Fruit fly (Drosophila melanogaster) whole organism, embryonic: Measurements from ENCODE around the gene dgt2.

ENCODE experiments used
- Bteb2 ChIP-seq: fragments of 200-800 bp; sonication (Bioruptor generic); optimal IDR thresholded peaks from 2 replicates; lab custom pipeline; 2016; ENCODE audit warnings: missing biosample characterization, missing genetic modification characterization
- CG10431 ChIP-seq: fragments of 200-800 bp; sonication (Bioruptor generic); optimal IDR thresholded peaks from 3 replicates; lab custom pipeline; 2018; ENCODE audit warnings: missing biosample characterization, mild to moderate bottlenecking, missing genetic modification characterization
- CG10979 ChIP-seq: fragments of 200-800 bp; sonication (Bioruptor generic); optimal IDR thresholded peaks from 2 replicates; lab custom pipeline; 2018; ENCODE audit warnings: missing biosample characterization, mild to moderate bottlenecking, missing genetic modification characterization, moderate library complexity
- CG12104 ChIP-seq: fragments of 200-800 bp; sonication (Bioruptor generic); optimal IDR thresholded peaks from 3 replicates; lab custom pipeline; 2016; ENCODE audit warnings: missing biosample characterization, missing genetic modification characterization
- CG12299 ChIP-seq: fragments of 200-800 bp; sonication (Bioruptor generic); optimal IDR thresholded peaks from 2 replicates; lab custom pipeline; 2018; ENCODE audit warnings: missing biosample characterization, mild to moderate bottlenecking, missing genetic modification characterization
- CG1529 ChIP-seq: fragments of 200-800 bp; sonication (Bioruptor generic); optimal IDR thresholded peaks from 3 replicates; lab custom pipeline; 2018; ENCODE audit warnings: missing biosample characterization, missing genetic modification characterization
- CG1603 ChIP-seq: fragments of 200-800 bp; sonication (Bioruptor generic); optimal IDR thresholded peaks from 2 replicates; lab custom pipeline; 2019; ENCODE audit warnings: missing biosample characterization, mild to moderate bottlenecking, missing genetic modification characterization, moderate library complexity
- CG18619 ChIP-seq: fragments of 200-800 bp; sonication (Bioruptor generic); optimal IDR thresholded peaks from 3 replicates; lab custom pipeline; 2017; ENCODE audit warnings: missing biosample characterization, mild to moderate bottlenecking, missing genetic modification characterization
- CG31224 ChIP-seq: fragments of 200-800 bp; sonication (Bioruptor generic); IDR thresholded peaks from 2 replicates; pipeline ENCODE4 v1.3.6; 2022; ENCODE audit warnings: missing biosample characterization, missing genetic modification characterization
- CG32772 ChIP-seq: fragments of 200-800 bp; sonication (Bioruptor generic); IDR thresholded peaks from 2 replicates; pipeline ENCODE4 v1.3.6; 2022; ENCODE audit warnings: missing biosample characterization, missing genetic modification characterization
- CG4424 ChIP-seq: fragments of 200-800 bp; sonication (Bioruptor generic); optimal IDR thresholded peaks from 3 replicates; lab custom pipeline; 2016; ENCODE audit warnings: missing biosample characterization, missing genetic modification characterization
- CG4707 ChIP-seq: fragments of 200-800 bp; sonication (Bioruptor generic); optimal IDR thresholded peaks from 2 replicates; lab custom pipeline; 2018; ENCODE audit warnings: missing biosample characterization, mild to moderate bottlenecking, missing genetic modification characterization, moderate library complexity
- CG4854 ChIP-seq: fragments of 200-800 bp; sonication (Bioruptor generic); optimal IDR thresholded peaks from 2 replicates; lab custom pipeline; 2016; ENCODE audit warnings: missing biosample characterization, missing genetic modification characterization, inconsistent platforms
- CG6175 ChIP-seq: fragments of 200-800 bp; sonication (Bioruptor generic); IDR thresholded peaks from 3 replicates; pipeline ENCODE4 v1.3.6; 2022; ENCODE audit warnings: missing biosample characterization, missing genetic modification characterization
- CG6689 ChIP-seq: fragments of 200-800 bp; sonication (Bioruptor generic); IDR thresholded peaks from 2 replicates; pipeline ENCODE4 v1.3.6; 2022; ENCODE audit warnings: missing biosample characterization, missing genetic modification characterization
- Ets65A ChIP-seq: fragments of 200-800 bp; sonication (Bioruptor generic); peaks from one replicate; lab custom pipeline; 2016; ENCODE audit warnings: missing biosample characterization, missing genetic modification characterization
- H2.0 ChIP-seq: fragments of 200-800 bp; sonication (Bioruptor generic); IDR thresholded peaks from 2 replicates; pipeline ENCODE4 v1.3.6; 2022; ENCODE audit warnings: missing biosample characterization, missing genetic modification characterization
- HmgD ChIP-seq: fragments of 200-800 bp; sonication (Bioruptor generic); optimal IDR thresholded peaks from 3 replicates; lab custom pipeline; 2016; ENCODE audit warnings: missing biosample characterization, missing genetic modification characterization
- Hmx ChIP-seq: fragments of 200-800 bp; sonication (Bioruptor generic); optimal IDR thresholded peaks from 2 replicates; lab custom pipeline; 2016; ENCODE audit warnings: missing biosample characterization, missing genetic modification characterization
- Hr3 ChIP-seq: fragments of 200-800 bp; sonication (Bioruptor generic); optimal IDR thresholded peaks from 3 replicates; lab custom pipeline; 2016; ENCODE audit warnings: missing biosample characterization, missing genetic modification characterization
- Mad ChIP-seq: fragments of 200-800 bp; sonication (Bioruptor generic); optimal IDR thresholded peaks from 2 replicates; lab custom pipeline; 2016; ENCODE audit warnings: missing biosample characterization, missing genetic modification characterization
- Max ChIP-seq: fragments of 200-800 bp; sonication (Bioruptor generic); optimal IDR thresholded peaks from 2 replicates; lab custom pipeline; 2016; ENCODE audit warnings: missing biosample characterization, mild to moderate bottlenecking, missing genetic modification characterization
- NFAT ChIP-seq: fragments of 200-800 bp; sonication (Bioruptor generic); IDR thresholded peaks from 2 replicates; pipeline ENCODE4 v1.3.6; 2022; ENCODE audit warnings: missing biosample characterization, missing genetic modification characterization
- NK7.1 ChIP-seq: fragments of 200-800 bp; sonication (Bioruptor generic); optimal IDR thresholded peaks from 3 replicates; lab custom pipeline; 2016; ENCODE audit warnings: missing biosample characterization, missing genetic modification characterization
- Ptx1 ChIP-seq: fragments of 200-800 bp; sonication (Bioruptor generic); IDR thresholded peaks from 2 replicates; pipeline ENCODE4 v1.3.6; 2022; ENCODE audit warnings: missing biosample characterization, missing genetic modification characterization
- Sry-β ChIP-seq: fragments of 200-800 bp; sonication (Bioruptor generic); optimal IDR thresholded peaks from 2 replicates; lab custom pipeline; 2018; ENCODE audit warnings: missing biosample characterization, mild to moderate bottlenecking, missing genetic modification characterization, moderate library complexity
- Usf ChIP-seq: fragments of 200-800 bp; sonication (Bioruptor generic); optimal IDR thresholded peaks from 2 replicates; lab custom pipeline; 2017; ENCODE audit warnings: missing genotype, missing biosample characterization, missing genetic modification characterization
- az2 ChIP-seq: fragments of 200-800 bp; sonication (Bioruptor generic); optimal IDR thresholded peaks from 3 replicates; lab custom pipeline; 2016; ENCODE audit warnings: missing biosample characterization, missing genetic modification characterization
- caup ChIP-seq: fragments of 200-800 bp; sonication (Bioruptor generic); optimal IDR thresholded peaks from 3 replicates; lab custom pipeline; 2017; ENCODE audit warnings: missing biosample characterization, mild to moderate bottlenecking, missing genetic modification characterization, moderate library complexity; ENCODE audit not compliant: severe bottlenecking
- crol ChIP-seq: fragments of 200-800 bp; sonication (Bioruptor generic); IDR thresholded peaks from 2 replicates; pipeline ENCODE4 v1.3.6; 2022; ENCODE audit warnings: missing biosample characterization, missing genetic modification characterization
- dati ChIP-seq: fragments of 200-800 bp; sonication (Bioruptor generic); IDR thresholded peaks from 2 replicates; pipeline ENCODE4 v1.3.6; 2022; ENCODE audit warnings: missing biosample characterization, missing genetic modification characterization
- exex ChIP-seq: fragments of 200-800 bp; sonication (Bioruptor generic); optimal IDR thresholded peaks from 4 replicates; lab custom pipeline; 2018; ENCODE audit warnings: missing biosample characterization, mild to moderate bottlenecking, missing genetic modification characterization, moderate library complexity
- fd3F ChIP-seq: fragments of 200-800 bp; sonication (Bioruptor generic); optimal IDR thresholded peaks from 2 replicates; lab custom pipeline; 2018; ENCODE audit warnings: missing biosample characterization, mild to moderate bottlenecking, missing genetic modification characterization, moderate library complexity
- gfzf ChIP-seq: fragments of 200-800 bp; sonication (Bioruptor generic); optimal IDR thresholded peaks from 2 replicates; lab custom pipeline; 2016; ENCODE audit warnings: missing biosample characterization, mild to moderate bottlenecking, missing genetic modification characterization, moderate library complexity
- gsb ChIP-seq: fragments of 200-800 bp; sonication (Bioruptor generic); IDR thresholded peaks from 2 replicates; pipeline ENCODE4 v1.3.6; 2022; ENCODE audit warnings: missing biosample characterization, missing genetic modification characterization
- hth ChIP-seq: fragments of >200 bp; optimal IDR thresholded peaks from 2 replicates; lab custom pipeline; 2017; ENCODE audit warnings: inconsistent platforms
- jumu ChIP-seq: fragments of 200-800 bp; sonication (Bioruptor generic); optimal IDR thresholded peaks from 3 replicates; lab custom pipeline; 2016; ENCODE audit warnings: missing biosample characterization, missing genetic modification characterization
- lov ChIP-seq, 2 experiments: fragments of 200-800 bp in 1 of 2; fragments of >200 bp in 1 of 2; sonication (Bioruptor generic) in 1 of 2; IDR thresholded peaks in 1 of 2; optimal IDR thresholded peaks in 1 of 2; 2 replicates in 1 of 2; 3 replicates in 1 of 2; pipeline versions ENCODE4 v1.3.6 to Lab custom; 2017 to 2022; ENCODE audit warnings: missing biosample characterization in 1 of 2, missing genetic modification characterization in 1 of 2
- mld ChIP-seq: fragments of 200-800 bp; sonication (Bioruptor generic); IDR thresholded peaks from 3 replicates; pipeline ENCODE4 v1.3.6; 2022; ENCODE audit warnings: missing biosample characterization, missing genetic modification characterization; ENCODE audit not compliant: partially characterized antibody
- nerfin-1 ChIP-seq: fragments of 200-800 bp; sonication (Bioruptor generic); optimal IDR thresholded peaks from 3 replicates; lab custom pipeline; 2019; ENCODE audit warnings: missing biosample characterization, mild to moderate bottlenecking, missing genetic modification characterization, moderate library complexity
- odd ChIP-seq: fragments of 200-800 bp; sonication (Bioruptor generic); optimal IDR thresholded peaks from 2 replicates; lab custom pipeline; 2017; ENCODE audit warnings: missing biosample characterization, mild to moderate bottlenecking, missing genetic modification characterization
- prd ChIP-seq, 3 experiments: fragments of >200 bp in 2 of 3; fragments of 200-800 bp in 1 of 3; sonication (Bioruptor generic) in 1 of 3; optimal IDR thresholded peaks in 2 of 3; IDR thresholded peaks in 1 of 3; 2 replicates in 2 of 3; 3 replicates in 1 of 3; pipeline versions ENCODE4 v1.3.6 to Lab custom; 2017 to 2022; ENCODE audit warnings: missing biosample characterization in 1 of 3, missing genetic modification characterization in 1 of 3
- sd ChIP-seq: fragments of 200-800 bp; sonication (Bioruptor generic); optimal IDR thresholded peaks from 3 replicates; lab custom pipeline; 2018; ENCODE audit warnings: missing biosample characterization, mild to moderate bottlenecking, missing genetic modification characterization, moderate library complexity
- shn ChIP-seq: fragments of 200-800 bp; sonication (Bioruptor generic); optimal IDR thresholded peaks from 3 replicates; lab custom pipeline; 2016; ENCODE audit warnings: missing biosample characterization, missing genetic modification characterization
- tll ChIP-seq, 2 experiments: fragments of 200-800 bp in 1 of 2; fragments of >200 bp in 1 of 2; sonication (Bioruptor generic) in 1 of 2; optimal IDR thresholded peaks; 2 replicates each; lab custom pipeline; 2017 to 2019; ENCODE audit warnings: missing biosample characterization in 2 of 2, missing genetic modification characterization in 2 of 2, mild to moderate bottlenecking in 1 of 2, moderate library complexity in 1 of 2
- zf30C ChIP-seq: fragments of 200-800 bp; sonication (Bioruptor generic); optimal IDR thresholded peaks from 3 replicates; lab custom pipeline; 2018; ENCODE audit warnings: missing biosample characterization, mild to moderate bottlenecking, missing genetic modification characterization
- zfh2 ChIP-seq: fragments of 200-800 bp; sonication (Bioruptor generic); optimal IDR thresholded peaks from 2 replicates; lab custom pipeline; 2016; ENCODE audit warnings: missing biosample characterization, missing genetic modification characterization

Gene dgt2

dm6 chr2L:12026458-12027431 lies 37.0 kb downstream of the dgt2 start (continued):
- TF ChIP-seq CG1603 (peak; percentile 74), sd (peak; percentile 39), gfzf (no peak), NK7.1 (no peak), Ets65A (GFP tag; lab: Kevin White, UChicago) (peak; percentile 95), fd3F (GFP tag; lab: Kevin White, UChicago) (peak; percentile 4), prd (optimal IDR thresholded peaks at IDR 0.05; lab: Kevin White, UChicago) (no peak), prd (GFP tag; IDR thresholded peaks at IDR 0.05; lab: Robert Waterston, UW) (peak; percentile 71), CG10979 (tag; lab: Kevin White, UChicago) (peak; percentile 62), mld (GFP tag; lab: Robert Waterston, UW) (no peak), H2.0 (GFP tag; lab: Robert Waterston, UW) (peak; percentile 52), Hmx (GFP tag; lab: Kevin White, UChicago) (no peak), shn (GFP tag; lab: Kevin White, UChicago) (no peak), CG32772 (GFP tag; lab: Robert Waterston, UW) (peak; percentile 27), CG6175 (peak; percentile 42; the same call in 1 of the 3 replicates), CG12299 (tag; lab: Kevin White, UChicago) (no peak), Mad (GFP tag; lab: Kevin White, UChicago) (no peak), tll (GFP tag; optimal IDR thresholded peaks at IDR 0.05; lab: Kevin White, UChicago) (no peak), CG1529 (GFP tag; lab: Kevin White, UChicago) (peak; percentile 27), Bteb2 (GFP tag; lab: Kevin White, UChicago) (peak; percentile 10), caup (GFP tag; lab: Kevin White, UChicago) (no peak), Hr3 (GFP tag; lab: Kevin White, UChicago) (peak; percentile 56), zf30C (GFP tag; lab: Kevin White, UChicago) (peak; percentile 41), exex (tag; lab: Kevin White, UChicago) (peak; percentile 52), Ptx1 (peak; percentile 57), dati (GFP tag; lab: Robert Waterston, UW) (peak; percentile 13; the same call in 1 of the 2 replicates), nerfin-1 (tag; lab: Kevin White, UChicago) (peak; percentile 3), Sry-β (GFP tag; lab: Kevin White, UChicago) (peak; percentile 8), HmgD (no peak), jumu (GFP tag; lab: Kevin White, UChicago) (peak; percentile 5), hth (lab: Kevin White, UChicago) (no peak), lov (optimal IDR thresholded peaks at IDR 0.05; lab: Kevin White, UChicago) (no peak), lov (GFP tag; IDR thresholded peaks at IDR 0.05; lab: Robert Waterston, UW) (0 out of 3 replicates have a peak, but pooled peaks have one; percentile 14), Usf (GFP tag; lab: Kevin White, UChicago) (peak; percentile 30), CG4854 (GFP tag; lab: Kevin White, UChicago) (no peak), Max (GFP tag; lab: Kevin White, UChicago) (peak; percentile 54), odd (GFP tag; lab: Kevin White, UChicago) (peak; percentile 53), crol (peak; percentile 31; the same call in 1 of the 2 replicates), CG12104 (GFP tag; lab: Kevin White, UChicago) (peak; percentile 36), CG4424 (GFP tag; lab: Kevin White, UChicago) (peak; percentile 61), CG31224 (peak; percentile 41; the same call in 1 of the 2 replicates), CG10431 (peak; percentile 17), gsb (GFP tag; lab: Robert Waterston, UW) (no peak), zfh2 (GFP tag; lab: Kevin White, UChicago) (no peak), CG4707 (GFP tag; lab: Kevin White, UChicago) (no peak), CG6689 (GFP tag; lab: Robert Waterston, UW) (no peak; the same call in none of the 2 replicates), CG18619 (GFP tag; lab: Kevin White, UChicago) (peak; percentile 79), NFAT (GFP tag; lab: Robert Waterston, UW) (peak; percentile 38; the same call in 1 of the 2 replicates), az2 (GFP tag; lab: Kevin White, UChicago) (peak; percentile 32)
